Fruit fly (Drosophila melanogaster) whole organism, embryonic: ENCODE results near the gene dlp.

ENCODE experiments used
- ATbp ChIP-seq: fragments of 200-800 bp; sonication (Bioruptor generic); optimal IDR thresholded peaks from 2 replicates; lab custom pipeline; 2017; ENCODE audit warnings: missing biosample characterization, mild to moderate bottlenecking, missing genetic modification characterization, missing genetic modification reagents
- Atf3 ChIP-seq: fragments of 200-800 bp; sonication (Bioruptor generic); optimal IDR thresholded peaks from 3 replicates; lab custom pipeline; 2016; ENCODE audit warnings: missing biosample characterization, missing genetic modification characterization
- Bgb ChIP-seq: fragments of 200-800 bp; sonication (Bioruptor generic); IDR thresholded peaks from 2 replicates; pipeline ENCODE4 v1.3.6; 2022; ENCODE audit warnings: missing biosample characterization, missing genetic modification characterization; ENCODE audit not compliant: partially characterized antibody
- CG10209 ChIP-seq: fragments of 200-800 bp; sonication (Bioruptor generic); optimal IDR thresholded peaks from 3 replicates; lab custom pipeline; 2017; ENCODE audit warnings: missing biosample characterization, mild to moderate bottlenecking, missing genetic modification characterization, missing genetic modification reagents
- CG10274 ChIP-seq: fragments of 200-800 bp; sonication (Bioruptor generic); optimal IDR thresholded peaks from 3 replicates; lab custom pipeline; 2017; ENCODE audit warnings: missing biosample characterization, mild to moderate bottlenecking, missing genetic modification characterization
- CG12071 ChIP-seq: fragments of 200-800 bp; sonication (Bioruptor generic); optimal IDR thresholded peaks from 3 replicates; lab custom pipeline; 2018; ENCODE audit warnings: missing biosample characterization, mild to moderate bottlenecking, missing genetic modification characterization
- CG12155 ChIP-seq: fragments of 200-800 bp; sonication (Bioruptor generic); optimal IDR thresholded peaks from 3 replicates; lab custom pipeline; 2016; ENCODE audit warnings: missing biosample characterization, missing genetic modification characterization
- CG12299 ChIP-seq: fragments of 200-800 bp; sonication (Bioruptor generic); optimal IDR thresholded peaks from 2 replicates; lab custom pipeline; 2018; ENCODE audit warnings: missing biosample characterization, mild to moderate bottlenecking, missing genetic modification characterization
- CG12942 ChIP-seq: fragments of 200-800 bp; sonication (Bioruptor generic); optimal IDR thresholded peaks from 3 replicates; lab custom pipeline; 2016; ENCODE audit warnings: missing biosample characterization, missing genetic modification characterization
- CG1529 ChIP-seq: fragments of 200-800 bp; sonication (Bioruptor generic); optimal IDR thresholded peaks from 3 replicates; lab custom pipeline; 2018; ENCODE audit warnings: missing biosample characterization, missing genetic modification characterization
- CG16863 ChIP-seq: fragments of 200-800 bp; sonication (Bioruptor generic); optimal IDR thresholded peaks from 3 replicates; lab custom pipeline; 2016; ENCODE audit warnings: missing biosample characterization, missing genetic modification characterization
- CG1832 ChIP-seq: fragments of 200-800 bp; sonication (Bioruptor generic); optimal IDR thresholded peaks from 2 replicates; lab custom pipeline; 2017; ENCODE audit warnings: missing biosample characterization, mild to moderate bottlenecking, missing genetic modification characterization, inconsistent platforms
- CG30403 ChIP-seq: fragments of 200-800 bp; sonication (Bioruptor generic); optimal IDR thresholded peaks from 3 replicates; lab custom pipeline; 2016; ENCODE audit warnings: missing biosample characterization, missing genetic modification characterization
- CG43689 ChIP-seq: fragments of 200-800 bp; sonication (Bioruptor generic); IDR thresholded peaks from 2 replicates; pipeline ENCODE4 v1.3.6; 2022; ENCODE audit warnings: missing biosample characterization, missing genetic modification characterization
- CG4617 ChIP-seq: fragments of 200-800 bp; sonication (Bioruptor generic); optimal IDR thresholded peaks from 3 replicates; lab custom pipeline; 2016; ENCODE audit warnings: missing biosample characterization, missing genetic modification characterization, borderline replicate concordance
- CG4707 ChIP-seq: fragments of 200-800 bp; sonication (Bioruptor generic); optimal IDR thresholded peaks from 2 replicates; lab custom pipeline; 2018; ENCODE audit warnings: missing biosample characterization, mild to moderate bottlenecking, missing genetic modification characterization, moderate library complexity
- CG4730 ChIP-seq: fragments of 200-800 bp; sonication (Bioruptor generic); IDR thresholded peaks from 2 replicates; pipeline ENCODE4 v1.3.6; 2022; ENCODE audit warnings: missing biosample characterization, missing genetic modification characterization
- CG6765 ChIP-seq: fragments of 200-800 bp; sonication (Bioruptor generic); optimal IDR thresholded peaks from 3 replicates; lab custom pipeline; 2017; ENCODE audit warnings: missing biosample characterization, mild to moderate bottlenecking, missing genetic modification characterization
- CG7963 ChIP-seq: fragments of 200-800 bp; sonication (Bioruptor generic); IDR thresholded peaks from 3 replicates; pipeline ENCODE4 v1.3.6; 2022; ENCODE audit warnings: missing biosample characterization, missing genetic modification characterization; ENCODE audit not compliant: partially characterized antibody
- CG9727 ChIP-seq: fragments of 200-800 bp; sonication (Bioruptor generic); optimal IDR thresholded peaks from 3 replicates; lab custom pipeline; 2017; ENCODE audit warnings: missing biosample characterization, mild to moderate bottlenecking, missing genetic modification characterization
- CHES-1-like ChIP-seq: fragments of 200-800 bp; sonication (Bioruptor generic); optimal IDR thresholded peaks from 2 replicates; lab custom pipeline; 2016; ENCODE audit warnings: missing biosample characterization, missing genetic modification characterization
- Dip3 ChIP-seq: fragments of 200-800 bp; sonication (Bioruptor generic); optimal IDR thresholded peaks from 3 replicates; lab custom pipeline; 2016; ENCODE audit warnings: missing biosample characterization, missing genetic modification characterization
- Hmx ChIP-seq: fragments of 200-800 bp; sonication (Bioruptor generic); optimal IDR thresholded peaks from 2 replicates; lab custom pipeline; 2016; ENCODE audit warnings: missing biosample characterization, missing genetic modification characterization
- Hr39 ChIP-seq: fragments of >200 bp; optimal IDR thresholded peaks from 2 replicates; lab custom pipeline; 2017
- Hr51 ChIP-seq, 2 experiments: fragments of 200-800 bp; sonication (Bioruptor generic); optimal IDR thresholded peaks; 2 replicates in 1 of 2; 3 replicates in 1 of 2; lab custom pipeline; 2016 to 2018; ENCODE audit warnings: missing biosample characterization in 2 of 2, missing genetic modification characterization in 2 of 2, mild to moderate bottlenecking in 1 of 2, moderate library complexity in 1 of 2
- Med ChIP-seq: fragments of 200-800 bp; sonication (Bioruptor generic); peaks from one replicate; lab custom pipeline; 2016; ENCODE audit warnings: missing biosample characterization, missing genetic modification characterization, mild to moderate bottlenecking, inconsistent platforms, moderate library complexity
- Mes4 ChIP-seq: fragments of 200-800 bp; sonication (Bioruptor generic); optimal IDR thresholded peaks from 2 replicates; lab custom pipeline; 2016; ENCODE audit warnings: missing biosample characterization, missing genetic modification characterization
- Oli ChIP-seq: fragments of 200-800 bp; sonication (Bioruptor generic); optimal IDR thresholded peaks from 2 replicates; lab custom pipeline; 2018; ENCODE audit warnings: missing biosample characterization, mild to moderate bottlenecking, missing genetic modification characterization, moderate library complexity
- Rfx ChIP-seq: fragments of 200-800 bp; sonication (Bioruptor generic); IDR thresholded peaks from 2 replicates; pipeline ENCODE4 v1.3.6; 2022; ENCODE audit warnings: missing biosample characterization, missing genetic modification characterization
- Side ChIP-seq: fragments of 200-800 bp; sonication (Bioruptor generic); optimal IDR thresholded peaks from 2 replicates; lab custom pipeline; 2016; ENCODE audit warnings: missing biosample characterization, missing genetic modification characterization
- Sry-β ChIP-seq: fragments of 200-800 bp; sonication (Bioruptor generic); optimal IDR thresholded peaks from 2 replicates; lab custom pipeline; 2018; ENCODE audit warnings: missing biosample characterization, mild to moderate bottlenecking, missing genetic modification characterization, moderate library complexity
- Vsx1 ChIP-seq: fragments of 200-800 bp; sonication (Bioruptor generic); optimal IDR thresholded peaks from 2 replicates; lab custom pipeline; 2017; ENCODE audit warnings: missing biosample characterization, mild to moderate bottlenecking, missing genetic modification characterization, missing genetic modification reagents
- ac ChIP-seq: fragments of 200-800 bp; sonication (Bioruptor generic); optimal IDR thresholded peaks from 3 replicates; lab custom pipeline; 2017; ENCODE audit warnings: missing biosample characterization, mild to moderate bottlenecking, missing genetic modification characterization
- ato ChIP-seq: fragments of 200-800 bp; sonication (Bioruptor generic); IDR thresholded peaks from 2 replicates; pipeline ENCODE4 v1.3.6; 2022; ENCODE audit warnings: missing biosample characterization, missing genetic modification characterization; ENCODE audit not compliant: partially characterized antibody
- bowl ChIP-seq: fragments of 200-800 bp; sonication (Bioruptor generic); IDR thresholded peaks from 2 replicates; pipeline ENCODE4 v1.3.6; 2022; ENCODE audit warnings: missing biosample characterization, missing genetic modification characterization
- fd3F ChIP-seq: fragments of 200-800 bp; sonication (Bioruptor generic); optimal IDR thresholded peaks from 2 replicates; lab custom pipeline; 2018; ENCODE audit warnings: missing biosample characterization, mild to moderate bottlenecking, missing genetic modification characterization, moderate library complexity
- fru ChIP-seq: fragments of >200 bp; optimal IDR thresholded peaks from 2 replicates; lab custom pipeline; 2017
- fu2 ChIP-seq: fragments of 200-800 bp; sonication (Bioruptor generic); optimal IDR thresholded peaks from 2 replicates; lab custom pipeline; 2016; ENCODE audit warnings: missing biosample characterization, missing genetic modification characterization
- grn ChIP-seq: fragments of 200-800 bp; sonication (Bioruptor generic); optimal IDR thresholded peaks from 3 replicates; lab custom pipeline; 2017; ENCODE audit warnings: missing biosample characterization, missing genetic modification characterization
- klu ChIP-seq: fragments of 200-800 bp; sonication (Bioruptor generic); IDR thresholded peaks from 2 replicates; pipeline ENCODE4 v1.3.6; 2022; ENCODE audit warnings: missing biosample characterization, missing genetic modification characterization
- lmd ChIP-seq: fragments of 200-800 bp; sonication (Bioruptor generic); IDR thresholded peaks from 2 replicates; pipeline ENCODE4 v1.3.6; 2022; ENCODE audit warnings: missing biosample characterization, missing genetic modification characterization
- maf-S ChIP-seq: fragments of 200-800 bp; sonication (Bioruptor generic); optimal IDR thresholded peaks from 2 replicates; lab custom pipeline; 2016; ENCODE audit warnings: missing biosample characterization, missing genetic modification characterization
- mld ChIP-seq: fragments of 200-800 bp; sonication (Bioruptor generic); IDR thresholded peaks from 3 replicates; pipeline ENCODE4 v1.3.6; 2022; ENCODE audit warnings: missing biosample characterization, missing genetic modification characterization; ENCODE audit not compliant: partially characterized antibody
- onecut ChIP-seq: fragments of 200-800 bp; sonication (Bioruptor generic); IDR thresholded peaks from 2 replicates; pipeline ENCODE4 v1.3.6; 2022; ENCODE audit warnings: missing biosample characterization, missing genetic modification characterization
- psq ChIP-seq: fragments of 200-800 bp; sonication (Bioruptor generic); optimal IDR thresholded peaks from 2 replicates; lab custom pipeline; 2017; ENCODE audit warnings: missing biosample characterization, missing genetic modification characterization
- sc ChIP-seq, 3 experiments: fragments of >200 bp in 2 of 3; fragments of 200-800 bp in 1 of 3; sonication (Bioruptor generic) in 1 of 3; optimal IDR thresholded peaks; 2 replicates in 2 of 3; 3 replicates in 1 of 3; lab custom pipeline; 2017; ENCODE audit warnings: mild to moderate bottlenecking in 1 of 3, missing biosample characterization in 1 of 3, missing genetic modification characterization in 1 of 3, missing genetic modification reagents in 1 of 3
- shn ChIP-seq: fragments of 200-800 bp; sonication (Bioruptor generic); optimal IDR thresholded peaks from 3 replicates; lab custom pipeline; 2016; ENCODE audit warnings: missing biosample characterization, missing genetic modification characterization
- trem ChIP-seq: fragments of 200-800 bp; optimal IDR thresholded peaks from 3 replicates; lab custom pipeline; 2019; ENCODE audit warnings: missing biosample characterization, mild to moderate bottlenecking, missing genetic modification characterization, moderate library complexity
- ttk ChIP-seq: fragments of 200-800 bp; sonication (Bioruptor generic); IDR thresholded peaks from 2 replicates; pipeline ENCODE4 v2.1.2; 2022; ENCODE audit warnings: missing biosample characterization, missing genetic modification characterization
- wek ChIP-seq: fragments of 200-800 bp; sonication (Bioruptor generic); optimal IDR thresholded peaks from 3 replicates; lab custom pipeline; 2018; ENCODE audit warnings: missing biosample characterization, mild to moderate bottlenecking, missing genetic modification characterization, moderate library complexity

Gene dlp

DNA sequence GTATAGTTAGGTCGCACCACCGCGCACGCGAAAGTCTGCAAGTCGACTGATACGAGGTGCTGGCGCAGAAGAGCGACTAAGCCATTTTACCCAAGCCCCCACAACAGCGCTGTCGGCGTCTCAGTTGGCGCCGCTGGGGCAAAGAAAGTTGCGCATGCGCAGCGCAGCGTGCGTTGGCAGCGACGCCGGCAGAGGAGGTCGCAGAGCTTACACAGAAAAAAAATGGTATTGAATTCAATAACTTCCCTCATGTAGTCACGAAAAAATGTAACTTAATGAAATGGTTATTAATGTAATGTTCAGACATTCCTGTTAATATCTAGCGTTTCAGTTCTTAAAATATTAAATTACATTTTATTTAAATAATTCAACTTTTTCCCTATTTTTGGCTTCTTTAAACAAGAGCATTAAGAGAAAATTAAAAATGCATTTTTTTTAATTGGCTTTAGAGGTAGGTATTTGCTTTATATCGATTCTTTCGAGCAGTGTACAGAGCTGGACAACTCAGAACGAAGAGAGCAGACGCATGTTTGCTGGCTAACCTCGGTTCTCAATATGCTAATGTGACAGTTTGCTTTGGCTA is 45.8 kb downstream of the dlp start, which contains the start of gene CG4914 (continued):
- TF ChIP-seq Hr51 (GFP tag; optimal IDR thresholded peaks at IDR 0.05; lab: Kevin White, UChicago) = peak in 1 of 2 experiments; percentile 76
- TF ChIP-seq wek (GFP tag; lab: Kevin White, UChicago) = no peak
- peak; percentile 51 for TF ChIP-seq fd3F (GFP tag; lab: Kevin White, UChicago)
- TF ChIP-seq CG12071 (GFP tag; lab: Kevin White, UChicago) = no peak
- TF ChIP-seq trem (tag; lab: Kevin White, UChicago) = peak; percentile 80
- TF ChIP-seq CG1529 (GFP tag; lab: Kevin White, UChicago) = peak; percentile 70
- TF ChIP-seq CG4730 = peak; percentile 54
- TF ChIP-seq CG12299 (tag; lab: Kevin White, UChicago) = no peak
- TF ChIP-seq CG7963 (GFP tag; lab: Robert Waterston, UW) = no peak
- no peak for TF ChIP-seq ato (GFP tag; lab: Robert Waterston, UW)
- TF ChIP-seq Dip3 (GFP tag; lab: Kevin White, UChicago) = no peak
- no peak for TF ChIP-seq Side (GFP tag; lab: Kevin White, UChicago)
- TF ChIP-seq mld = no peak
- no peak for TF ChIP-seq Bgb (GFP tag; lab: Robert Waterston, UW)
- TF ChIP-seq CG6765 (GFP tag; lab: Kevin White, UChicago) = no peak
- TF ChIP-seq psq (GFP tag; lab: Kevin White, UChicago) = no peak
- peak; percentile 52; the same call in 1 of the 2 replicates for TF ChIP-seq onecut (GFP tag; lab: Robert Waterston, UW)
- TF ChIP-seq Hmx = peak; percentile 3
- TF ChIP-seq CG4617 (GFP tag; lab: Kevin White, UChicago) = peak; percentile 32
- TF ChIP-seq bowl (GFP tag; lab: Robert Waterston, UW) = no peak
- TF ChIP-seq CG4707 (GFP tag; lab: Kevin White, UChicago) = peak; percentile 26
- peak; percentile 59; the same call in 1 of the 2 replicates for TF ChIP-seq Rfx (GFP tag; lab: Robert Waterston, UW)
- peak; percentile 87 for TF ChIP-seq Oli (tag; lab: Kevin White, UChicago)
- TF ChIP-seq CG12155 = peak; percentile 67
- peak; percentile 36 for TF ChIP-seq CG10274 (GFP tag; lab: Kevin White, UChicago)
- peak; percentile 42 for TF ChIP-seq Vsx1 (GFP tag; lab: Kevin White, UChicago)
- TF ChIP-seq lmd = peak; percentile 73
- no peak for TF ChIP-seq sc (optimal IDR thresholded peaks at IDR 0.05; lab: Kevin White, UChicago)
- peak; percentile 82 for TF ChIP-seq sc (GFP tag; optimal IDR thresholded peaks at IDR 0.05; lab: Kevin White, UChicago)
- TF ChIP-seq CG9727 = peak; percentile 86
- peak; percentile 63 for TF ChIP-seq ATbp (GFP tag; lab: Kevin White, UChicago)
- peak; percentile 79 for TF ChIP-seq CG10209 (GFP tag; lab: Kevin White, UChicago)
- TF ChIP-seq grn (GFP tag; lab: Kevin White, UChicago) = no peak
- TF ChIP-seq Atf3 = no peak
- no peak for TF ChIP-seq CG1832 (GFP tag; lab: Kevin White, UChicago)
- TF ChIP-seq maf-S (GFP tag; lab: Kevin White, UChicago) = no peak
- no peak for TF ChIP-seq Hr39 (lab: Kevin White, UChicago)
- no peak for TF ChIP-seq ac (GFP tag; lab: Kevin White, UChicago)
- peak; percentile 87 for TF ChIP-seq CG30403 (GFP tag; lab: Kevin White, UChicago)
- peak; percentile 53 for TF ChIP-seq ttk
- TF ChIP-seq CHES-1-like (GFP tag; lab: Kevin White, UChicago) = no peak
- TF ChIP-seq Mes4 (GFP tag; lab: Kevin White, UChicago) = no peak
- TF ChIP-seq Med = peak; percentile 13
- TF ChIP-seq Sry-β (GFP tag; lab: Kevin White, UChicago) = peak; percentile 14
- no peak for TF ChIP-seq CG43689
- peak; percentile 8 for TF ChIP-seq CG16863 (GFP tag; lab: Kevin White, UChicago)
- TF ChIP-seq shn (GFP tag; lab: Kevin White, UChicago) = no peak
- TF ChIP-seq fru = no peak
- 0 out of 2 replicates have a peak, but pooled peaks have one; percentile 52 for TF ChIP-seq klu (GFP tag; lab: Robert Waterston, UW)
- no peak for TF ChIP-seq fu2 (GFP tag; lab: Kevin White, UChicago)
- TF ChIP-seq CG12942 (GFP tag; lab: Kevin White, UChicago) = peak; percentile 59
